Fruit fly (Drosophila melanogaster): ENCODE measurements around the gene CG46339.

The CG46339 gene

DNA sequence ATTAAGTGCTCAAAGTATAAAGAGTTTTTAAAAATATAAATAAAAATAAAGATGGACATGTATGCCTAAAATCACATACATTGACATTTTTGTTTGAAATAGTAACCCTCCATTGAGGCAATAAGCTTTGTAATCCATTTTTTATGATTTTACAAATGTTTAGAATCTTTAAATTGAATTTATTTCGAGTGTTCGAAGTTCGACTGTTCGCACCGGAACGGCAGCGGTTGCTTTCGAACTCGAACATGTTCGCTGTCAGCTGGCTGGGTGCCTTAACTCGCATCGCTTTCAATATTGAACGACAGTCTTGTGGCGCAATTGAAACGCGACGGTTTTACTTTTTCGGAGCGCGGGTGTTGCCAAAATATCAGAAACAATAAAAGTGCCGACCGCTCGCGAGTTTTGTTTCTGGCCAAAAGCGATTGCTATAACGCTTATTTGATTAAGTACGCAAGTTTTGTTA is at the start of gene CG46339 (continued):
- TF ChIP-seq CG10321 (GFP tag; IDR thresholded peaks at IDR 0.05) (0 out of 2 replicates have a peak, but pooled peaks have one; percentile 5), CG2889 (GFP tag; IDR thresholded peaks at IDR 0.05) (no peak), CG30431 (GFP tag; optimal IDR thresholded peaks at IDR 0.05) (no peak), psq (GFP tag; optimal IDR thresholded peaks at IDR 0.05) (no peak), otp (GFP tag; IDR thresholded peaks at IDR 0.05) (peak; percentile 21; the same call in 1 of the 3 replicates), ham (GFP tag; IDR thresholded peaks at IDR 0.05) (no peak), zen2 (GFP tag; IDR thresholded peaks at IDR 0.05; ENCODE audit: partially characterized antibody) (no peak), Dref (GFP tag; IDR thresholded peaks at IDR 0.05) (no peak), tll (GFP tag; optimal IDR thresholded peaks at IDR 0.05) (no peak), CG31224 (GFP tag; IDR thresholded peaks at IDR 0.05) (no peak), lbe (GFP tag; optimal IDR thresholded peaks at IDR 0.05) (peak; percentile 74), nau (GFP tag; optimal IDR thresholded peaks at IDR 0.05) (peak; percentile 66), Ada2b (GFP tag; IDR thresholded peaks at IDR 0.05) (peak; percentile 33; the same call in 1 of the 2 replicates), br (optimal IDR thresholded peaks at IDR 0.05) (no peak), CG17912 (GFP tag; optimal IDR thresholded peaks at IDR 0.05) (no peak), Eip74EF (GFP tag; optimal IDR thresholded peaks at IDR 0.05) (no peak), CG4820 (GFP tag; optimal IDR thresholded peaks at IDR 0.05) (peak; percentile 48), gro (GFP tag; optimal IDR thresholded peaks at IDR 0.05) (peak; percentile 87), knrl (GFP tag; IDR thresholded peaks at IDR 0.05; ENCODE audit: partially characterized antibody) (no peak), CG3281 (GFP tag; optimal IDR thresholded peaks at IDR 0.05) (peak; percentile 83), CG12071 (GFP tag; optimal IDR thresholded peaks at IDR 0.05) (peak; percentile 75), mirr (GFP tag; optimal IDR thresholded peaks at IDR 0.05) (peak; percentile 91), Six4 (GFP tag; optimal IDR thresholded peaks at IDR 0.05) (peak; percentile 6), Fer2 (tag; optimal IDR thresholded peaks at IDR 0.05) (no peak), Ssrp (tag; optimal IDR thresholded peaks at IDR 0.05) (no peak), lov (optimal IDR thresholded peaks at IDR 0.05) (no peak), lov (GFP tag; IDR thresholded peaks at IDR 0.05) (0 out of 3 replicates have a peak, but pooled peaks have one; percentile 47), CG9817 (tag; optimal IDR thresholded peaks at IDR 0.05) (no peak), Elba2 (GFP tag; optimal IDR thresholded peaks at IDR 0.05) (no peak), her (GFP tag; optimal IDR thresholded peaks at IDR 0.05) (peak; percentile 76), ro (GFP tag; IDR thresholded peaks at IDR 0.05) (no peak), Dip3 (GFP tag; optimal IDR thresholded peaks at IDR 0.05) (no peak), z (GFP tag; IDR thresholded peaks at IDR 0.05) (no peak), prd (optimal IDR thresholded peaks at IDR 0.05) (no peak), prd (GFP tag; IDR thresholded peaks at IDR 0.05) (peak; percentile 36; the same call in 1 of the 3 replicates), grn (GFP tag; optimal IDR thresholded peaks at IDR 0.05) (peak; percentile 43), crol (GFP tag; IDR thresholded peaks at IDR 0.05) (no peak), mam (GFP tag; optimal IDR thresholded peaks at IDR 0.05) (no peak), CG4730 (GFP tag; IDR thresholded peaks at IDR 0.05) (no peak), gt (GFP tag; IDR thresholded peaks at IDR 0.05) (no peak), Tbp (GFP tag; optimal IDR thresholded peaks at IDR 0.05) (no peak), CG1233 (GFP tag; optimal IDR thresholded peaks at IDR 0.05) (peak; percentile 26), al (GFP tag; IDR thresholded peaks at IDR 0.05) (no peak), CG7271 (tag; optimal IDR thresholded peaks at IDR 0.05) (no peak), Dip2 (GFP tag; IDR thresholded peaks at IDR 0.05) (no peak), CG17612 (GFP tag; IDR thresholded peaks at IDR 0.05) (no peak), TFAM (GFP tag; optimal IDR thresholded peaks at IDR 0.05) (no peak), HLH4C (GFP tag; IDR thresholded peaks at IDR 0.05; ENCODE audit: partially characterized antibody) (peak; percentile 36; the same call in 1 of the 3 replicates), Hr39 (optimal IDR thresholded peaks at IDR 0.05) (no peak), dmrt99B (tag; optimal IDR thresholded peaks at IDR 0.05) (peak; percentile 60), CG6791 (GFP tag; IDR thresholded peaks at IDR 0.05; ENCODE audit: partially characterized antibody) (no peak), CG4404 (GFP tag; IDR thresholded peaks at IDR 0.05) (no peak)
